Worm (Caenorhabditis elegans) whole organism, young adult: ENCODE results near the gene btb-7.

ENCODE experiments used
- B0261.1 ChIP-seq: sonication (generic microtip); optimal IDR thresholded peaks from 2 replicates; lab custom pipeline; 2016; ENCODE audit warnings: mild to moderate bottlenecking, missing genetic modification characterization, moderate library complexity, missing compliant biosample characterization
- C17E4.6 ChIP-seq: fragments of 200-800 bp; sonication (Bioruptor generic); IDR thresholded peaks from 2 replicates; pipeline ENCODE4 v1.3.6; 2022; ENCODE audit warnings: missing genetic modification reagents, missing genetic modification characterization, missing compliant biosample characterization
- F33H1.4 ChIP-seq: fragments of 200-800 bp; sonication (Bioruptor generic); IDR thresholded peaks from 2 replicates; pipeline ENCODE4 v1.3.6; 2022; ENCODE audit warnings: missing genetic modification reagents, missing genetic modification characterization, missing compliant biosample characterization
- F49E8.2 ChIP-seq: sonication (generic microtip); optimal IDR thresholded peaks from 3 replicates; lab custom pipeline; 2017; ENCODE audit warnings: missing genetic modification characterization, mild to moderate bottlenecking, missing compliant biosample characterization, antibody characterized with exemption, moderate library complexity; ENCODE audit not compliant: insufficient read depth
- F57A8.1 ChIP-seq: fragments of 200-800 bp; sonication (Bioruptor generic); optimal IDR thresholded peaks from 2 replicates; lab custom pipeline; 2018; ENCODE audit warnings: mild to moderate bottlenecking, missing genetic modification characterization, moderate library complexity, missing compliant biosample characterization
- F57C9.4 ChIP-seq: sonication (generic microtip); optimal IDR thresholded peaks from 2 replicates; lab custom pipeline; 2017; ENCODE audit warnings: mild to moderate bottlenecking, missing genetic modification characterization, missing compliant biosample characterization
- K12H6.12 ChIP-seq: fragments of 200-800 bp; sonication (Bioruptor generic); optimal IDR thresholded peaks from 2 replicates; lab custom pipeline; 2018; ENCODE audit warnings: mild to moderate bottlenecking, missing genetic modification characterization, missing compliant biosample characterization
- T26A5.8 ChIP-seq: sonication (generic microtip); optimal IDR thresholded peaks from 2 replicates; lab custom pipeline; 2016; ENCODE audit warnings: missing genetic modification characterization, missing compliant biosample characterization
- Y53F4B.3 ChIP-seq: fragments of 200-800 bp; sonication (Bioruptor generic); IDR thresholded peaks from 2 replicates; pipeline ENCODE4 v1.3.6; 2022; ENCODE audit warnings: missing genetic modification reagents, missing genetic modification characterization, missing compliant biosample characterization
- Y53G8AR.9 ChIP-seq: fragments of 200-800 bp; sonication (Bioruptor generic); conservative IDR thresholded peaks from 2 replicates; pipeline ENCODE4 v1.3.6; 2022; ENCODE audit warnings: missing genetic modification reagents, missing genetic modification characterization, missing compliant biosample characterization
- Y56A3A.18 ChIP-seq: fragments of 200-800 bp; sonication (Bioruptor generic); IDR thresholded peaks from 2 replicates; pipeline ENCODE4 v1.3.6; 2022; ENCODE audit warnings: missing genetic modification reagents, missing genetic modification characterization, missing compliant biosample characterization
- Y95B8A.8 ChIP-seq: fragments of 200-800 bp; sonication (Bioruptor generic); IDR thresholded peaks from 2 replicates; pipeline ENCODE4 v1.3.6; 2022; ENCODE audit warnings: missing genetic modification reagents, missing genetic modification characterization, missing compliant biosample characterization
- akir-1 ChIP-seq: fragments of 200-800 bp; sonication (Bioruptor generic); optimal IDR thresholded peaks from 2 replicates; lab custom pipeline; 2018; ENCODE audit warnings: mild to moderate bottlenecking, missing genetic modification characterization, moderate library complexity, missing compliant biosample characterization
- atf-7 ChIP-seq: sonication (generic microtip); optimal IDR thresholded peaks from 2 replicates; lab custom pipeline; 2017; ENCODE audit warnings: mild to moderate bottlenecking, missing genetic modification characterization, missing compliant biosample characterization
- athp-1 ChIP-seq: sonication (generic microtip); optimal IDR thresholded peaks from 2 replicates; lab custom pipeline; 2017; ENCODE audit warnings: mild to moderate bottlenecking, missing genetic modification characterization, missing compliant biosample characterization
- attf-5 ChIP-seq: fragments of 200-800 bp; sonication (Bioruptor generic); optimal IDR thresholded peaks from 2 replicates; lab custom pipeline; 2018; ENCODE audit warnings: mild to moderate bottlenecking, missing genetic modification characterization, missing compliant biosample characterization
- attf-6 ChIP-seq: fragments of 200-800 bp; sonication (Bioruptor generic); IDR thresholded peaks from 2 replicates; pipeline ENCODE4 v1.3.6; 2022; ENCODE audit warnings: missing genetic modification reagents, missing genetic modification characterization, missing compliant biosample characterization
- bed-2 ChIP-seq: fragments of 200-800 bp; sonication (Bioruptor generic); IDR thresholded peaks from 2 replicates; pipeline ENCODE4 v1.3.6; 2022; ENCODE audit warnings: missing genetic modification reagents, missing genetic modification characterization, missing compliant biosample characterization
- cebp-1 ChIP-seq, 2 experiments: fragments of 200-800 bp in 1 of 2; sonication (Bioruptor generic) in 1 of 2; sonication (generic microtip) in 1 of 2; IDR thresholded peaks in 1 of 2; optimal IDR thresholded peaks in 1 of 2; 2 replicates each; pipeline versions ENCODE4 v1.3.6 to Lab custom; 2017 to 2022; ENCODE audit warnings: missing compliant biosample characterization in 2 of 2, missing genetic modification characterization in 2 of 2, mild to moderate bottlenecking in 1 of 2, missing genetic modification reagents in 1 of 2, moderate library complexity in 1 of 2
- ceh-100 ChIP-seq: fragments of 200-800 bp; sonication (Bioruptor generic); IDR thresholded peaks from 2 replicates; pipeline ENCODE4 v1.3.6; 2022; ENCODE audit warnings: missing genetic modification reagents, missing genetic modification characterization, missing compliant biosample characterization
- ceh-91 ChIP-seq: fragments of 200-800 bp; sonication (Bioruptor generic); IDR thresholded peaks from 2 replicates; pipeline ENCODE4 v1.3.6; 2022; ENCODE audit warnings: missing genetic modification reagents, missing genetic modification characterization, missing compliant biosample characterization
- dox-1 ChIP-seq: fragments of 200-800 bp; sonication (Bioruptor generic); IDR thresholded peaks from 2 replicates; pipeline ENCODE4 v1.3.6; 2022; ENCODE audit warnings: missing genetic modification reagents, missing genetic modification characterization, missing compliant biosample characterization
- dpl-1 ChIP-seq: fragments of 150-350 bp; optimal IDR thresholded peaks from 2 replicates; lab custom pipeline; 2014; ENCODE audit warnings: missing biosample characterization, missing genetic modification reagents, missing genetic modification characterization
- efl-1 ChIP-seq: fragments of 150-350 bp; optimal IDR thresholded peaks from 2 replicates; lab custom pipeline; 2014; ENCODE audit warnings: missing biosample characterization, missing genetic modification reagents, missing genetic modification characterization
- egrh-3 ChIP-seq: fragments of 200-800 bp; sonication (Bioruptor generic); IDR thresholded peaks from 2 replicates; pipeline ENCODE4 v1.3.6; 2022; ENCODE audit warnings: missing genetic modification reagents, missing genetic modification characterization, missing compliant biosample characterization
- him-1 ChIP-seq: sonication (generic microtip); optimal IDR thresholded peaks from 2 replicates; lab custom pipeline; 2016; ENCODE audit warnings: missing genotype, missing genetic modification reagents, missing genetic modification characterization, missing compliant biosample characterization
- hmg-1.2 ChIP-seq: fragments of 200-800 bp; sonication (Bioruptor generic); IDR thresholded peaks from 2 replicates; pipeline ENCODE4 v1.3.6; 2022; ENCODE audit warnings: missing genetic modification reagents, missing genetic modification characterization, missing compliant biosample characterization
- hmg-20 ChIP-seq: fragments of 200-800 bp; sonication (Bioruptor generic); IDR thresholded peaks from 2 replicates; pipeline ENCODE4 v1.3.6; 2022; ENCODE audit warnings: missing genetic modification reagents, missing genetic modification characterization, missing compliant biosample characterization
- hsf-1 ChIP-seq: fragments of 200-800 bp; sonication (Bioruptor generic); IDR thresholded peaks from 2 replicates; pipeline ENCODE4 v1.3.6; 2022; ENCODE audit warnings: missing genetic modification reagents, missing genetic modification characterization, missing compliant biosample characterization
- lag-1 ChIP-seq: fragments of 200-800 bp; sonication (Bioruptor generic); IDR thresholded peaks from 2 replicates; pipeline ENCODE4 v1.3.6; 2022; ENCODE audit warnings: missing genetic modification reagents, missing genetic modification characterization, missing compliant biosample characterization
- lin-40 ChIP-seq: sonication (generic microtip); optimal IDR thresholded peaks from 2 replicates; lab custom pipeline; 2016; ENCODE audit warnings: missing genetic modification characterization, mild to moderate bottlenecking, missing compliant biosample characterization, missing genotype, missing genetic modification reagents
- lin-54 ChIP-seq: fragments of 200-800 bp; sonication (Bioruptor generic); optimal IDR thresholded peaks from 2 replicates; lab custom pipeline; 2018; ENCODE audit warnings: mild to moderate bottlenecking, missing genetic modification characterization, missing compliant biosample characterization
- madf-8 ChIP-seq: fragments of 200-800 bp; sonication (Bioruptor generic); conservative IDR thresholded peaks from 2 replicates; pipeline ENCODE4 v1.3.6; 2022; ENCODE audit warnings: missing genetic modification reagents, missing genetic modification characterization, missing compliant biosample characterization
- mcd-1 ChIP-seq: fragments of 200-800 bp; sonication (Bioruptor generic); IDR thresholded peaks from 2 replicates; pipeline ENCODE4 v1.3.6; 2022; ENCODE audit warnings: missing genetic modification reagents, missing genetic modification characterization, missing compliant biosample characterization
- mes-4 ChIP-seq: sonication (generic microtip); optimal IDR thresholded peaks from 2 replicates; lab custom pipeline; 2016; ENCODE audit warnings: missing genotype, missing genetic modification characterization, missing compliant biosample characterization
- nfya-2 ChIP-seq: fragments of 200-800 bp; sonication (Bioruptor generic); IDR thresholded peaks from 2 replicates; pipeline ENCODE4 v1.3.6; 2022; ENCODE audit warnings: missing genetic modification reagents, missing genetic modification characterization, missing compliant biosample characterization
- nfyb-1 ChIP-seq: fragments of 200-800 bp; sonication (Bioruptor generic); IDR thresholded peaks from 2 replicates; pipeline ENCODE4 v1.3.6; 2022; ENCODE audit warnings: missing genetic modification reagents, missing genetic modification characterization, missing compliant biosample characterization
- nhr-80 ChIP-seq: sonication (generic microtip); optimal IDR thresholded peaks from 2 replicates; lab custom pipeline; 2016; ENCODE audit warnings: missing genetic modification characterization, missing compliant biosample characterization
- pbrm-1 ChIP-seq: fragments of 200-800 bp; sonication (Bioruptor generic); IDR thresholded peaks from 2 replicates; pipeline ENCODE4 v1.3.6; 2022; ENCODE audit warnings: missing genetic modification reagents, missing genetic modification characterization, missing compliant biosample characterization
- pha-4 ChIP-seq: fragments of 150-350 bp; sonication (generic microtip); optimal IDR thresholded peaks from 2 replicates; lab custom pipeline; 2014; ENCODE audit warnings: missing biosample characterization, missing genetic modification reagents, missing genetic modification characterization
- rec-8 ChIP-seq, 2 experiments: sonication (generic microtip); optimal IDR thresholded peaks; 2 replicates each; lab custom pipeline; 2016; ENCODE audit warnings: mild to moderate bottlenecking in 2 of 2, missing genetic modification characterization in 2 of 2, missing genetic modification reagents in 2 of 2, missing genotype in 2 of 2, missing biosample characterization in 1 of 2, missing compliant biosample characterization in 1 of 2, moderate library complexity in 1 of 2
- sptf-2 ChIP-seq: fragments of 200-800 bp; sonication (Bioruptor generic); optimal IDR thresholded peaks from 2 replicates; lab custom pipeline; 2018; ENCODE audit warnings: mild to moderate bottlenecking, missing genetic modification characterization, missing compliant biosample characterization
- tbp1 ChIP-seq: fragments of 200-800 bp; sonication (Bioruptor generic); optimal IDR thresholded peaks from 2 replicates; lab custom pipeline; 2018; ENCODE audit warnings: mild to moderate bottlenecking, missing genetic modification characterization, missing compliant biosample characterization
- zim-3 ChIP-seq: sonication (generic microtip); optimal IDR thresholded peaks from 2 replicates; lab custom pipeline; 2017; ENCODE audit warnings: mild to moderate bottlenecking, missing genetic modification characterization, moderate library complexity, missing compliant biosample characterization
- ztf-25 ChIP-seq: fragments of 200-800 bp; sonication (Bioruptor generic); IDR thresholded peaks from 2 replicates; pipeline ENCODE4 v1.3.6; 2022; ENCODE audit warnings: missing genetic modification reagents, missing genetic modification characterization, missing compliant biosample characterization
- ztf-3 ChIP-seq: fragments of 200-800 bp; sonication (Bioruptor generic); optimal IDR thresholded peaks from 2 replicates; lab custom pipeline; 2018; ENCODE audit warnings: mild to moderate bottlenecking, missing genetic modification characterization, missing compliant biosample characterization
- ztf-6 ChIP-seq: fragments of 200-800 bp; sonication (Bioruptor generic); IDR thresholded peaks from 2 replicates; pipeline ENCODE4 v1.3.6; 2022; ENCODE audit warnings: missing genetic modification reagents, missing genetic modification characterization, missing compliant biosample characterization

The btb-7 gene

DNA sequence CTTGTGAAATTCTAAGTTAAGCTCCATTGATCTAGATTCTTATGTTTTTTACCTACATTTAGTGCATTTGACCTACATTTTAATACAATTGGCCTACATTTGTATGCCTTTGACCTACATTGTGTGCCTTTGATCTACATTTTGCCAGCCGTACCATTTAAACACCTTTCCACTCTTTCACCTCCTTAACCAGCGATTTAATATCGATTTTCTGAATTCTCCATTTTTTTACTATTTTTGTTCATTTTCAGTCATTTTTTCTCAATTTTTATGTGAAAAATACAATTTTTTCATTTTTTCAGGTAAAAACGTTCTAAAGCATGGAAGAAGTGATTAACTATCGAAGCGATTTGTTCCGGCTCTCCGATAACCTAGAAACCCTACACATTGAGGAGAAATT lies at the start of gene btb-7:
TSS of gene btb-7 (plus strand) at position 301 of the 400 bp plus-strand sequence.
- TF ChIP-seq efl-1 (GFP tag; lab: Kevin White, UChicago) (peak; percentile 47), pbrm-1 (no peak), Y95B8A.8 (GFP tag; lab: Robert Waterston, UW) (no peak), ceh-91 (GFP tag; lab: Robert Waterston, UW) (no peak), F57C9.4 (tag; lab: Kevin White, UChicago) (no peak), tbp1 (GFP tag; lab: Kevin White, UChicago) (no peak), lin-40 (tag; lab: Kevin White, UChicago) (no peak), egrh-3 (GFP tag; lab: Robert Waterston, UW) (no peak)

- TF ChIP-seq lag-1 (GFP tag; lab: Robert Waterston, UW) (no peak), tbp1 (GFP tag; lab: Kevin White, UChicago) (peak; percentile 15), bed-2 (no peak), Y56A3A.18 (GFP tag; lab: Robert Waterston, UW) (no peak), nfya-2 (GFP tag; lab: Robert Waterston, UW) (no peak), B0261.1 (tag; lab: Kevin White, UChicago) (no peak), sptf-2 (no peak), Y53G8AR.9 (GFP tag; lab: Robert Waterston, UW) (no peak), mes-4 (tag; lab: Kevin White, UChicago) (no peak), T26A5.8 (no peak), hmg-20 (GFP tag; lab: Robert Waterston, UW) (no peak), F49E8.2 (tag; lab: Kevin White, UChicago) (no peak), nfyb-1 (no peak), him-1 (tag; lab: Kevin White, UChicago) (no peak), mcd-1 (GFP tag; lab: Robert Waterston, UW) (no peak), rec-8 (tag; optimal IDR thresholded peaks at IDR 0.05; lab: Kevin White, UChicago) (no peak), dpl-1 (GFP tag; lab: Kevin White, UChicago) (no peak), ceh-100 (GFP tag; lab: Robert Waterston, UW) (no peak), F33H1.4 (GFP tag; lab: Robert Waterston, UW) (no peak), ztf-25 (GFP tag; lab: Robert Waterston, UW) (no peak), cebp-1 (GFP tag; IDR thresholded peaks at IDR 0.05; lab: Robert Waterston, UW) (no peak), cebp-1 (tag; optimal IDR thresholded peaks at IDR 0.05; lab: Kevin White, UChicago) (no peak), zim-3 (tag; lab: Kevin White, UChicago) (no peak), nhr-80 (tag; lab: Kevin White, UChicago) (peak; percentile 57), madf-8 (no peak), ztf-6 (GFP tag; lab: Robert Waterston, UW) (no peak), pbrm-1 (no peak), hmg-1.2 (GFP tag; lab: Robert Waterston, UW) (peak; percentile 53; the same call in 1 of the 2 replicates), attf-5 (GFP tag; lab: Kevin White, UChicago) (peak; percentile 61), pha-4 (no peak), ztf-3 (GFP tag; lab: Kevin White, UChicago) (no peak), akir-1 (GFP tag; lab: Kevin White, UChicago) (no peak), athp-1 (tag; lab: Kevin White, UChicago) (no peak), atf-7 (tag; lab: Kevin White, UChicago) (peak; percentile 90), K12H6.12 (tag; lab: Kevin White, UChicago) (no peak), hsf-1 (GFP tag; lab: Robert Waterston, UW) (no peak), attf-6 (GFP tag; lab: Robert Waterston, UW) (no peak), dox-1 (GFP tag; lab: Robert Waterston, UW) (peak; percentile 22; the same call in 1 of the 2 replicates), F57C9.4 (tag; lab: Kevin White, UChicago) (no peak), C17E4.6 (GFP tag; lab: Robert Waterston, UW) (no peak), Y53F4B.3 (GFP tag; lab: Robert Waterston, UW) (no peak), F57A8.1 (no peak), lin-54 (no peak)
Observed at ce11 chrII:1663516-1663915, 49.5 kb upstream of the btb-7 start, which contains the start of gene duxl-1. duxl-1 (plus strand) TSS chrII:1663699.
